Fruit fly (Drosophila melanogaster) whole organism, prepupa: ENCODE data around the gene CG7556.

Experiments
- CG10669 ChIP-seq: fragments of 200-800 bp; sonication (Bioruptor generic); optimal IDR thresholded peaks from 3 replicates; lab custom pipeline; 2018; ENCODE audit warnings: missing biosample characterization, mild to moderate bottlenecking, missing genetic modification characterization, moderate library complexity
- CG11294 ChIP-seq: fragments of 200-800 bp; sonication (Bioruptor generic); IDR thresholded peaks from 2 replicates; pipeline ENCODE4 v1.3.6; 2022; ENCODE audit warnings: missing biosample characterization, missing genetic modification characterization
- CG11762 ChIP-seq: fragments of 200-800 bp; sonication (Bioruptor generic); optimal IDR thresholded peaks from 3 replicates; lab custom pipeline; 2016; ENCODE audit warnings: missing biosample characterization, missing genetic modification characterization; ENCODE audit not compliant: insufficient read depth
- CG11902 ChIP-seq: fragments of 200-800 bp; sonication (Bioruptor generic); optimal IDR thresholded peaks from 3 replicates; lab custom pipeline; 2016; ENCODE audit warnings: missing biosample characterization, missing genetic modification characterization
- CG15336 ChIP-seq: fragments of 200-800 bp; sonication (Bioruptor generic); IDR thresholded peaks from 2 replicates; pipeline ENCODE4 v1.3.6; 2022; ENCODE audit warnings: missing biosample characterization, missing genetic modification characterization
- CG1621 ChIP-seq: fragments of 200-800 bp; sonication (Bioruptor generic); optimal IDR thresholded peaks from 3 replicates; lab custom pipeline; 2018; ENCODE audit warnings: missing biosample characterization, mild to moderate bottlenecking, missing genetic modification characterization
- CG3032 ChIP-seq: fragments of 200-800 bp; optimal IDR thresholded peaks from 2 replicates; lab custom pipeline; 2019; ENCODE audit warnings: missing biosample characterization, mild to moderate bottlenecking, missing genetic modification characterization, moderate library complexity
- CG31627 ChIP-seq: fragments of 200-800 bp; sonication (Bioruptor generic); optimal IDR thresholded peaks from 3 replicates; lab custom pipeline; 2016; ENCODE audit warnings: missing biosample characterization, missing genetic modification characterization
- CG32006 ChIP-seq: fragments of 200-800 bp; sonication (Bioruptor generic); optimal IDR thresholded peaks from 3 replicates; lab custom pipeline; 2017; ENCODE audit warnings: missing biosample characterization, mild to moderate bottlenecking, missing genetic modification characterization
- CG34406 ChIP-seq: fragments of 200-800 bp; sonication (Bioruptor generic); optimal IDR thresholded peaks from 3 replicates; lab custom pipeline; 2016; ENCODE audit warnings: missing biosample characterization, missing genetic modification characterization
- CG6163 ChIP-seq: fragments of 200-800 bp; sonication (Bioruptor generic); IDR thresholded peaks from 3 replicates; pipeline ENCODE4 v1.3.6; 2022; ENCODE audit warnings: missing biosample characterization, missing genetic modification characterization
- CG6276 ChIP-seq: fragments of 200-800 bp; sonication (Bioruptor generic); optimal IDR thresholded peaks from 2 replicates; lab custom pipeline; 2017; ENCODE audit warnings: missing biosample characterization, mild to moderate bottlenecking, missing genetic modification characterization
- CG6808 ChIP-seq: fragments of 200-800 bp; sonication (Bioruptor generic); optimal IDR thresholded peaks from 3 replicates; lab custom pipeline; 2017; ENCODE audit warnings: missing biosample characterization, missing genetic modification characterization, mild to moderate bottlenecking, moderate library complexity, missing genetic modification reagents
- CG6854 ChIP-seq: fragments of 200-800 bp; sonication (Bioruptor generic); optimal IDR thresholded peaks from 2 replicates; lab custom pipeline; 2017; ENCODE audit warnings: missing biosample characterization, mild to moderate bottlenecking, missing genetic modification characterization
- CG7368 ChIP-seq: fragments of 200-800 bp; sonication (Bioruptor generic); optimal IDR thresholded peaks from 3 replicates; lab custom pipeline; 2016; ENCODE audit warnings: missing biosample characterization, missing genetic modification characterization
- CG8119 ChIP-seq: fragments of 200-800 bp; sonication (Bioruptor generic); IDR thresholded peaks from 3 replicates; pipeline ENCODE4 v1.3.6; 2022; ENCODE audit warnings: missing biosample characterization, missing genetic modification characterization
- CG8319 ChIP-seq: fragments of 200-800 bp; sonication (Bioruptor generic); optimal IDR thresholded peaks from 3 replicates; lab custom pipeline; 2016; ENCODE audit warnings: missing biosample characterization, missing genetic modification characterization
- CG8632 ChIP-seq: fragments of 200-800 bp; sonication (Bioruptor generic); optimal IDR thresholded peaks from 3 replicates; lab custom pipeline; 2016; ENCODE audit warnings: missing biosample characterization, missing genetic modification characterization
- CG9139 ChIP-seq: fragments of 200-800 bp; sonication (Bioruptor generic); optimal IDR thresholded peaks from 3 replicates; lab custom pipeline; 2017; ENCODE audit warnings: missing biosample characterization, mild to moderate bottlenecking, missing genetic modification characterization
- Eip75B ChIP-seq: fragments of 200-800 bp; sonication (Bioruptor generic); optimal IDR thresholded peaks from 3 replicates; lab custom pipeline; 2016; ENCODE audit warnings: missing biosample characterization, missing genetic modification characterization
- Eip78C ChIP-seq: fragments of 200-800 bp; sonication (Bioruptor generic); peaks from one replicate; lab custom pipeline; 2016; ENCODE audit warnings: missing biosample characterization, missing genetic modification characterization
- Eip93F ChIP-seq: fragments of 200-800 bp; sonication (Bioruptor generic); optimal IDR thresholded peaks from 2 replicates; lab custom pipeline; 2016; ENCODE audit warnings: missing biosample characterization, mild to moderate bottlenecking, missing genetic modification characterization
- Ets21C ChIP-seq: fragments of 200-800 bp; sonication (Bioruptor generic); optimal IDR thresholded peaks from 3 replicates; lab custom pipeline; 2016; ENCODE audit warnings: missing biosample characterization, missing genetic modification characterization
- Ets96B ChIP-seq: fragments of 200-800 bp; optimal IDR thresholded peaks from 2 replicates; lab custom pipeline; 2019; ENCODE audit warnings: missing biosample characterization, mild to moderate bottlenecking, missing genetic modification characterization, moderate library complexity
- Gug ChIP-seq: fragments of 200-800 bp; sonication (Bioruptor generic); IDR thresholded peaks from 2 replicates; pipeline ENCODE4 v1.3.6; 2022; ENCODE audit warnings: missing biosample characterization, missing genetic modification characterization
- Hr38 ChIP-seq: sonication (Bioruptor generic); optimal IDR thresholded peaks from 2 replicates; lab custom pipeline; 2016; ENCODE audit warnings: missing biosample characterization, missing genetic modification characterization
- Hr39 ChIP-seq: fragments of 200-800 bp; sonication (Bioruptor generic); optimal IDR thresholded peaks from 2 replicates; lab custom pipeline; 2016; ENCODE audit warnings: missing biosample characterization, missing genetic modification characterization
- Hr4 ChIP-seq: fragments of 200-800 bp; sonication (Bioruptor generic); optimal IDR thresholded peaks from 3 replicates; lab custom pipeline; 2016; ENCODE audit warnings: missing biosample characterization, missing genetic modification characterization
- Met ChIP-seq: fragments of 200-800 bp; sonication (Bioruptor generic); optimal IDR thresholded peaks from 3 replicates; lab custom pipeline; 2016; ENCODE audit warnings: missing biosample characterization, missing genetic modification characterization
- OdsH ChIP-seq: fragments of 200-800 bp; sonication (Bioruptor generic); optimal IDR thresholded peaks from 3 replicates; lab custom pipeline; 2016; ENCODE audit warnings: missing biosample characterization, missing genetic modification characterization
- Smox ChIP-seq: fragments of 200-800 bp; sonication (Bioruptor generic); optimal IDR thresholded peaks from 3 replicates; lab custom pipeline; 2016; ENCODE audit warnings: missing biosample characterization, missing genetic modification characterization
- Sox15 ChIP-seq: fragments of 200-800 bp; sonication (Bioruptor generic); optimal IDR thresholded peaks from 3 replicates; lab custom pipeline; 2016; ENCODE audit warnings: missing biosample characterization, missing genetic modification characterization
- achi ChIP-seq: fragments of 200-800 bp; sonication (Bioruptor generic); optimal IDR thresholded peaks from 3 replicates; lab custom pipeline; 2016; ENCODE audit warnings: missing biosample characterization, missing genetic modification characterization
- acj6 ChIP-seq: fragments of 200-800 bp; sonication (Bioruptor generic); optimal IDR thresholded peaks from 3 replicates; lab custom pipeline; 2016; ENCODE audit warnings: missing biosample characterization, missing genetic modification characterization
- cyc ChIP-seq: fragments of 200-800 bp; sonication (Bioruptor generic); optimal IDR thresholded peaks from 3 replicates; lab custom pipeline; 2016; ENCODE audit warnings: missing biosample characterization, missing genetic modification characterization
- dac ChIP-seq: fragments of 200-800 bp; sonication (Bioruptor generic); optimal IDR thresholded peaks from 2 replicates; lab custom pipeline; 2017; ENCODE audit warnings: missing biosample characterization, mild to moderate bottlenecking, missing genetic modification characterization
- dsx ChIP-seq: fragments of 200-800 bp; optimal IDR thresholded peaks from 3 replicates; lab custom pipeline; 2019; ENCODE audit warnings: missing biosample characterization, mild to moderate bottlenecking, missing genetic modification characterization, moderate library complexity; ENCODE audit not compliant: poor library complexity, severe bottlenecking
- eg ChIP-seq: fragments of 200-800 bp; sonication (Bioruptor generic); IDR thresholded peaks from 3 replicates; pipeline ENCODE4 v1.3.6; 2022; ENCODE audit warnings: missing biosample characterization, missing genetic modification characterization
- esn ChIP-seq: fragments of 200-800 bp; sonication (Bioruptor generic); optimal IDR thresholded peaks from 2 replicates; lab custom pipeline; 2016; ENCODE audit warnings: missing biosample characterization, mild to moderate bottlenecking, missing genetic modification characterization, moderate library complexity
- fd59A ChIP-seq: fragments of 200-800 bp; sonication (Bioruptor generic); optimal IDR thresholded peaks from 2 replicates; lab custom pipeline; 2017; ENCODE audit warnings: missing biosample characterization, mild to moderate bottlenecking, missing genetic modification characterization, missing genetic modification reagents
- fd85E ChIP-seq: fragments of 200-800 bp; sonication (Bioruptor generic); optimal IDR thresholded peaks from 3 replicates; lab custom pipeline; 2016; ENCODE audit warnings: missing biosample characterization, missing genetic modification characterization
- fkh ChIP-seq: fragments of 200-800 bp; sonication (Bioruptor generic); optimal IDR thresholded peaks from 3 replicates; lab custom pipeline; 2017; ENCODE audit warnings: missing biosample characterization, mild to moderate bottlenecking, missing genetic modification characterization, moderate library complexity
- lz ChIP-seq: fragments of 200-800 bp; sonication (Bioruptor generic); optimal IDR thresholded peaks from 3 replicates; lab custom pipeline; 2016; ENCODE audit warnings: missing biosample characterization, missing genetic modification characterization
- net ChIP-seq: fragments of 200-800 bp; sonication (Bioruptor generic); optimal IDR thresholded peaks from 3 replicates; lab custom pipeline; 2016; ENCODE audit warnings: missing biosample characterization, missing genetic modification characterization
- pdm3 ChIP-seq: fragments of 200-800 bp; sonication (Bioruptor generic); optimal IDR thresholded peaks from 3 replicates; lab custom pipeline; 2016; ENCODE audit warnings: missing biosample characterization, missing genetic modification characterization
- svp ChIP-seq: fragments of 200-800 bp; sonication (Bioruptor generic); peaks from one replicate; lab custom pipeline; 2016; ENCODE audit warnings: missing biosample characterization, missing genetic modification characterization
- vri ChIP-seq: fragments of 200-800 bp; sonication (Bioruptor generic); optimal IDR thresholded peaks from 3 replicates; lab custom pipeline; 2016; ENCODE audit warnings: missing biosample characterization, mild to moderate bottlenecking, missing genetic modification characterization

Gene CG7556

DNA sequence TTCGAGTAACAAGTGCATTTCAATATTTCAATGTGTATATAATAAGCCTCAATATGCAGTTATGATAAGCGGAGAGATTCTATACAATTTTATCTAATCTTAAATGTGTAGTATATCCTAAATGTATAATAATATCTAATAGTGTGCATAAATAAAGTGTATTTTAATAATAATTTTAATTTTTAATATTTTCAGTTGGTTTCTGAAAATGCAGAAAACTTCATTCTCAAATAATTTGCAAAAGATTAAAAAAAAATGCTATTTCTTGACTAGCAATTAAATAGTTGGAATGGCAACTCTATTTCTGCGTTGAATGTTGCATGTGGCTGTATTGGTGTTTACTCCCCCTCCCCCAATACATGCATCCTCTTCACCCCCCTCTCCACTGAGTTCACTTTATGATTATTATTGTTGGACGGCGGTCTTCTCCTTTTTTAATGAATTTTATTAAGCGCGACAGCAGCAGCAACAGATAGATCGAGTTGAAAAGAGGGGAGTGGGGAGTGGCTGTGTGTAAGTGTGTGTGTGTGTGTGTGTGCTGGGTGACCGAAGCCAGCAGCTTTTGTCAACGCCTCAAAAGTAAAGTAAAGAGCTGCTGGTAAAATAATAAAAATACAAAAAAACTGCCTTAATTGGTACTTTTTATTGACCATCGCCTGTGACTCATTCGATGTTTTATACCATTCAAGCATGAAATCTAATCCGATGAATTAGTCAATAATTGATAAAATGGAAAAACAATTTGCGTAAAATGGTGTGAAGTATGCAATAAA, 18.8 kb downstream of the CG7556 start (continued):
- TF ChIP-seq achi (GFP tag; lab: Kevin White, UChicago) (peak; percentile 15), Smox (GFP tag; lab: Kevin White, UChicago) (no peak), CG1621 (tag; lab: Kevin White, UChicago) (no peak), CG10669 (no peak), eg (GFP tag; lab: Robert Waterston, UW) (no peak), CG8119 (GFP tag; lab: Robert Waterston, UW) (peak; percentile 36; the same call in 1 of the 3 replicates), dsx (GFP tag; lab: Kevin White, UChicago) (peak; percentile 63), CG6163 (no peak), OdsH (GFP tag; lab: Kevin White, UChicago) (peak; percentile 19), Eip93F (GFP tag; lab: Kevin White, UChicago) (no peak), CG32006 (GFP tag; lab: Kevin White, UChicago) (peak; percentile 38), CG15336 (no peak), Hr38 (GFP tag; lab: Kevin White, UChicago) (no peak), Gug (no peak), svp (GFP tag; lab: Kevin White, UChicago) (peak; percentile 69), CG8319 (GFP tag; lab: Kevin White, UChicago) (no peak), CG6854 (no peak), Hr4 (GFP tag; lab: Kevin White, UChicago) (no peak), esn (GFP tag; lab: Kevin White, UChicago) (peak; percentile 21), Met (GFP tag; lab: Kevin White, UChicago) (no peak), CG11294 (no peak), CG8632 (GFP tag; lab: Kevin White, UChicago) (no peak), Ets96B (peak; percentile 61), acj6 (peak; percentile 20), CG11902 (GFP tag; lab: Kevin White, UChicago) (no peak), pdm3 (GFP tag; lab: Kevin White, UChicago) (no peak), Eip75B (no peak), lz (GFP tag; lab: Kevin White, UChicago) (no peak)
- TF ChIP-seq, all 60 proteins: peak for 19

DNA sequence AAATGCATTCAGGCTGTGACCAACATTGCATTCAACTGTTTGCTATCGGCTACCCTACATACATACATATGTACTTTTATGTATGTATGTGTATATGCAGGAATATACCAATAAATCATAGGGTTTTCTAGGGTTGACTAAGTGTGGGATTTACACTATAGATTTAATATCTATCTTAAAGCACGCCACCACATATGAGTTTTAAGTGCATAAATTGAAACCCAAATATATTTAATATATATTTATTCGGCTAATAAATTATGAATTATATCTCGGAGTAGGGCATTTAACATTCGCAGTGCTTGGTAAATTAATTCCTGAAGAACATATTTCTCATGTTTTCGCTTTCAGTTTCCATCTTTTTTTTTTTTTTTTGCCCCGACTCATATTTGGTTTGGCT, 19.7 kb downstream of the CG7556 start:
- TF ChIP-seq CG9139 (GFP tag; lab: Kevin White, UChicago) (peak; percentile 19), CG32006 (GFP tag; lab: Kevin White, UChicago) (peak; percentile 70), Hr39 (GFP tag; lab: Kevin White, UChicago) (peak; percentile 56), vri (GFP tag; lab: Kevin White, UChicago) (peak; percentile 54), fd85E (GFP tag; lab: Kevin White, UChicago) (no peak), dsx (GFP tag; lab: Kevin White, UChicago) (peak; percentile 56), acj6 (peak; percentile 75), fd59A (GFP tag; lab: Kevin White, UChicago) (peak; percentile 62), Sox15 (GFP tag; lab: Kevin White, UChicago) (peak; percentile 50), CG11762 (GFP tag; lab: Kevin White, UChicago) (peak; percentile 41), fkh (no peak), CG8119 (GFP tag; lab: Robert Waterston, UW) (peak; percentile 69), CG1621 (tag; lab: Kevin White, UChicago) (peak; percentile 58), Hr4 (GFP tag; lab: Kevin White, UChicago) (peak; percentile 45), CG8319 (GFP tag; lab: Kevin White, UChicago) (no peak), net (GFP tag; lab: Kevin White, UChicago) (peak; percentile 29), esn (GFP tag; lab: Kevin White, UChicago) (peak; percentile 76), CG11902 (GFP tag; lab: Kevin White, UChicago) (peak; percentile 44), CG34406 (peak; percentile 73), CG3032 (peak; percentile 66), Eip93F (GFP tag; lab: Kevin White, UChicago) (no peak), CG7368 (GFP tag; lab: Kevin White, UChicago) (peak; percentile 8), CG10669 (peak; percentile 62), achi (GFP tag; lab: Kevin White, UChicago) (peak; percentile 69), CG31627 (GFP tag; lab: Kevin White, UChicago) (peak; percentile 56), CG8632 (GFP tag; lab: Kevin White, UChicago) (peak; percentile 78), cyc (GFP tag; lab: Kevin White, UChicago) (peak; percentile 48), Eip75B (peak; percentile 56), dac (GFP tag; lab: Kevin White, UChicago) (no peak), pdm3 (GFP tag; lab: Kevin White, UChicago) (peak; percentile 72), CG6808 (GFP tag; lab: Kevin White, UChicago) (peak; percentile 41), CG11294 (no peak), CG6276 (GFP tag; lab: Kevin White, UChicago) (no peak), Eip78C (GFP tag; lab: Kevin White, UChicago) (peak; percentile 77), Ets21C (GFP tag; lab: Kevin White, UChicago) (peak; percentile 30)
